Fruit fly (Drosophila melanogaster): Measurements from ENCODE around the gene CG8750.

CG8750 gene

DNA sequence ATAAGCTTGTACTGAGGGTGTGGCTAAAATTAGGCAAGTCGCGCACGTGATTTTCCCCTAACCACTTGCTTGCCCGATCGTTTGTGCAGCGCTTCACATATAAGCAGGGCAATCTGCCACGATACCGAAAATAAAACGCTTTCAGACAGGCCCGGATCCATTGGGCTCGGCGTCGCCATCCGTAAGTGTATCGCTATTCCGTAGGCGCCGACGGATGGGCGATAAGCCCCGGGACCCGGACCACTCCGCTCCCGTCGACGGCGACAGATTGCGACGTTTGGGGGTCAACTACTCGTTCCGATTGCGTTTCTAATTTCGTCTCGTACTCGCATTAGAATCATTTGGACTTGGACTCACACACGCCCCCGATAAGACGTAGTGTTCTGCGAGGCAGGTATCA is 19.6 kb upstream of the CG8750 start (continued):
- TF ChIP-seq CG11696 (GFP tag; IDR thresholded peaks at IDR 0.05), result peak; percentile 60; the same call in 1 of the 2 replicates
- peak; percentile 86 for TF ChIP-seq esg (GFP tag; conservative IDR thresholded peaks at IDR 0.05)
- no peak for TF ChIP-seq CG8765 (GFP tag; IDR thresholded peaks at IDR 0.05)
- peak; percentile 97 for TF ChIP-seq CG9932 (GFP tag; IDR thresholded peaks at IDR 0.05)
- TF ChIP-seq CG16779 (GFP tag; IDR thresholded peaks at IDR 0.05), result peak; percentile 88
- TF ChIP-seq pros (GFP tag; optimal IDR thresholded peaks at IDR 0.05), result no peak
- TF ChIP-seq jumu (GFP tag; optimal IDR thresholded peaks at IDR 0.05), result peak; percentile 92
- TF ChIP-seq CG12744 (GFP tag; optimal IDR thresholded peaks at IDR 0.05), result peak; percentile 86
- peak; percentile 88 for TF ChIP-seq CG30403 (GFP tag; optimal IDR thresholded peaks at IDR 0.05)
- TF ChIP-seq CG10321 (GFP tag; IDR thresholded peaks at IDR 0.05), result 0 out of 2 replicates have a peak, but pooled peaks have one; percentile 57
- TF ChIP-seq pita (GFP tag; optimal IDR thresholded peaks at IDR 0.05), result no peak
- no peak for TF ChIP-seq D (optimal IDR thresholded peaks at IDR 0.05)
- TF ChIP-seq D (GFP tag; optimal IDR thresholded peaks at IDR 0.05), result no peak
- peak; percentile 88 for TF ChIP-seq CG9609 (GFP tag; optimal IDR thresholded peaks at IDR 0.05)
- no peak for TF ChIP-seq emc (GFP tag; optimal IDR thresholded peaks at IDR 0.05)
- peak; percentile 94 for TF ChIP-seq CG3847 (GFP tag; IDR thresholded peaks at IDR 0.05)
- TF ChIP-seq unc-4 (GFP tag; IDR thresholded peaks at IDR 0.05; ENCODE audit: partially characterized antibody), result no peak
- no peak for TF ChIP-seq CG10565 (GFP tag; optimal IDR thresholded peaks at IDR 0.05)
- peak; percentile 62 for TF ChIP-seq Bdp1 (GFP tag; optimal IDR thresholded peaks at IDR 0.05)
- TF ChIP-seq NFAT (GFP tag; IDR thresholded peaks at IDR 0.05), result peak; percentile 97
- TF ChIP-seq CG15011 (GFP tag; optimal IDR thresholded peaks at IDR 0.05), result no peak
- TF ChIP-seq CG7556 (GFP tag; optimal IDR thresholded peaks at IDR 0.05), result peak; percentile 57
- no peak for TF ChIP-seq tin (GFP tag; optimal IDR thresholded peaks at IDR 0.05)
- TF ChIP-seq lbe (GFP tag; optimal IDR thresholded peaks at IDR 0.05), result no peak
- TF ChIP-seq Xrp1 (GFP tag; IDR thresholded peaks at IDR 0.05), result peak; percentile 78
- TF ChIP-seq CG10209 (GFP tag; optimal IDR thresholded peaks at IDR 0.05), result peak; percentile 85
- TF ChIP-seq CG10274 (GFP tag; optimal IDR thresholded peaks at IDR 0.05), result no peak
- TF ChIP-seq fd96Cb (tag; optimal IDR thresholded peaks at IDR 0.05), result no peak
- TF ChIP-seq hb (GFP tag; IDR thresholded peaks at IDR 0.05; ENCODE audit: partially characterized antibody), result 0 out of 3 replicates have a peak, but pooled peaks have one; percentile 21
- TF ChIP-seq stc (GFP tag; IDR thresholded peaks at IDR 0.05), result 0 out of 2 replicates have a peak, but pooled peaks have one; percentile 45
- no peak for TF ChIP-seq Lpt (GFP tag; optimal IDR thresholded peaks at IDR 0.05)
- peak; percentile 85 for TF ChIP-seq Hr3 (GFP tag; optimal IDR thresholded peaks at IDR 0.05)
- no peak for TF ChIP-seq MBD-R2 (GFP tag; IDR thresholded peaks at IDR 0.05)
- no peak for TF ChIP-seq Dll (GFP tag; IDR thresholded peaks at IDR 0.05; ENCODE audit: partially characterized antibody)
- TF ChIP-seq Pdp1 (GFP tag; optimal IDR thresholded peaks at IDR 0.05), result peak; percentile 91 to 94
- TF ChIP-seq CG17186 (GFP tag; optimal IDR thresholded peaks at IDR 0.05), result no peak
- TF ChIP-seq cas (GFP tag; IDR thresholded peaks at IDR 0.05), result peak; percentile 63; the same call in 1 of the 2 replicates
- peak; percentile 83 for TF ChIP-seq CG18619 (GFP tag; optimal IDR thresholded peaks at IDR 0.05)
- TF ChIP-seq CG4424 (GFP tag; optimal IDR thresholded peaks at IDR 0.05), result peak; percentile 66
- peak; percentile 67; the same call in 1 of the 2 replicates for TF ChIP-seq ham (GFP tag; IDR thresholded peaks at IDR 0.05)
- TF ChIP-seq klu (GFP tag; IDR thresholded peaks at IDR 0.05), result peak; percentile 68
- peak; percentile 67 for TF ChIP-seq CG2712 (tag; optimal IDR thresholded peaks at IDR 0.05)
- TF ChIP-seq CG15479 (GFP tag; optimal IDR thresholded peaks at IDR 0.05), result peak; percentile 9
- no peak for TF ChIP-seq eve (GFP tag; optimal IDR thresholded peaks at IDR 0.05)
- peak; percentile 47 for TF ChIP-seq Dref (GFP tag; IDR thresholded peaks at IDR 0.05)
- TF ChIP-seq gsb (GFP tag; IDR thresholded peaks at IDR 0.05), result peak; percentile 89
- TF ChIP-seq CG15696 (tag; optimal IDR thresholded peaks at IDR 0.05), result peak; percentile 37
- no peak for TF ChIP-seq Gsc (GFP tag; IDR thresholded peaks at IDR 0.05)
- TF ChIP-seq lmd (GFP tag; IDR thresholded peaks at IDR 0.05), result peak; percentile 96
- TF ChIP-seq CG6689 (GFP tag; IDR thresholded peaks at IDR 0.05), result peak; percentile 76
- peak; percentile 89 for TF ChIP-seq tx (GFP tag; optimal IDR thresholded peaks at IDR 0.05)
- peak; percentile 87 for TF ChIP-seq sr (GFP tag; IDR thresholded peaks at IDR 0.05)

Measured in whole organism, embryonic.